Fruit fly (Drosophila melanogaster) Kc167 (cell line): Measurements from ENCODE around the gene opa.

Source experiments
- h ChIP-seq: fragments of >200 bp; optimal IDR thresholded peaks from 3 replicates; lab custom pipeline; 2018; ENCODE audit warnings: missing external identifiers
- psq ChIP-seq: fragments of >200 bp; optimal IDR thresholded peaks from 2 replicates; lab custom pipeline; 2017; ENCODE audit warnings: missing external identifiers
- ttk ChIP-seq: sonication (Bioruptor generic); optimal IDR thresholded peaks from 2 replicates; lab custom pipeline; 2017; ENCODE audit warnings: missing external identifiers

DNA sequence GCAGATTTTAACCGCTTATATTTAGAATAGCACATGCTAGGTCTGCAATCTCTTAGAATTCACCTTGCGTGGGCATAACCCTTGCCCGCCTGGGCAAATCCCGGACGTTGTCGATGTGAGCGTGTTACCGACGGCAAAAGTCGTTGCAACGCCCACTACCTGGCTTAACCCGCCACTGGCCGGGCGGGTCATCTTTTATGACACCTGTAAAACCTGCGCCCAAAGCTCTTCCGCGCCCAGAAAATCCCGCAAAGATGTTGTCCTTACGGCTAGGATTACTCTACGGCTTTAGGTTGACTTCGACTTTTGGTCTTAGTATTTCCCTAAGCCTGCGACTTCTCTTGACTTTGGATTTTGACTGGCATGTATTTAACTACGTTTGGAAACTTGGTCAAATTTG is 1.6 kb downstream of the opa start:
- TF ChIP-seq psq (lab: Kevin White, UChicago) (no peak), h (lab: Kevin White, UChicago) (no peak), ttk (lab: Kevin White, UChicago) (no peak)
